Worm (Caenorhabditis elegans) whole organism, L1 larva: ENCODE measurements around the gene zig-2.

Experiments used
- C16A3.4 ChIP-seq: fragments of 150-350 bp; optimal IDR thresholded peaks from 2 replicates; lab custom pipeline; 2014; ENCODE audit warnings: missing biosample characterization, missing genetic modification characterization
- C34B4.2 ChIP-seq: sonication (generic microtip); optimal IDR thresholded peaks from 2 replicates; lab custom pipeline; 2017; ENCODE audit warnings: mild to moderate bottlenecking, missing genetic modification characterization, missing compliant biosample characterization
- Y116A8C.19 ChIP-seq: sonication (generic microtip); optimal IDR thresholded peaks from 2 replicates; lab custom pipeline; 2016; ENCODE audit warnings: missing compliant biosample characterization, missing genetic modification characterization, borderline replicate concordance
- aha-1 ChIP-seq: fragments of 150-350 bp; optimal IDR thresholded peaks from 2 replicates; lab custom pipeline; 2014; ENCODE audit warnings: missing biosample characterization, missing genetic modification characterization
- alr-1 ChIP-seq: fragments of 200-800 bp; sonication (Bioruptor generic); optimal IDR thresholded peaks from 2 replicates; lab custom pipeline; 2018; ENCODE audit warnings: borderline replicate concordance, mild to moderate bottlenecking, missing genetic modification characterization, missing compliant biosample characterization
- ama-1 ChIP-seq: fragments of 150-350 bp; optimal IDR thresholded peaks from 2 replicates; lab custom pipeline; 2014
- blmp-1 ChIP-seq: fragments of 150-350 bp; optimal IDR thresholded peaks from 2 replicates; lab custom pipeline; 2014; ENCODE audit warnings: missing biosample characterization, missing genetic modification characterization
- ceh-8 ChIP-seq: fragments of 200-800 bp; sonication (Bioruptor generic); optimal IDR thresholded peaks from 2 replicates; lab custom pipeline; 2018; ENCODE audit warnings: mild to moderate bottlenecking, missing genetic modification characterization, moderate library complexity, missing compliant biosample characterization
- ceh-82 ChIP-seq, 3 experiments: fragments of 150-350 bp in 1 of 3; sonication (generic microtip) in 2 of 3; optimal IDR thresholded peaks; 2 replicates each; lab custom pipeline; 2014 to 2017; ENCODE audit warnings: missing biosample characterization in 3 of 3, missing genetic modification characterization in 3 of 3
- ceh-88 ChIP-seq: fragments of 200-800 bp; sonication (Bioruptor generic); IDR thresholded peaks from 2 replicates; pipeline ENCODE4 v1.3.6; 2022; ENCODE audit warnings: missing genetic modification characterization, missing compliant biosample characterization
- ceh-90 ChIP-seq: sonication (generic microtip); optimal IDR thresholded peaks from 2 replicates; lab custom pipeline; 2016; ENCODE audit warnings: missing genetic modification characterization, missing compliant biosample characterization
- ces-1 ChIP-seq: fragments of 150-350 bp; optimal IDR thresholded peaks from 2 replicates; lab custom pipeline; 2014; ENCODE audit warnings: missing biosample characterization, missing genetic modification reagents, missing genetic modification characterization
- dpl-1 ChIP-seq, 3 experiments: fragments of 150-350 bp in 2 of 3; sonication (generic microtip) in 1 of 3; optimal IDR thresholded peaks; 2 replicates each; lab custom pipeline; 2014 to 2017; ENCODE audit warnings: missing biosample characterization in 3 of 3, missing genetic modification characterization in 3 of 3, missing genetic modification reagents in 3 of 3
- efl-1 ChIP-seq, 4 experiments: fragments of 150-350 bp; optimal IDR thresholded peaks in 3 of 4; peaks in 1 of 4; 1 replicate in 1 of 4; 2 replicates in 3 of 4; lab custom pipeline; 2014; ENCODE audit warnings: missing biosample characterization in 2 of 4, missing genetic modification characterization in 2 of 4, missing genetic modification reagents in 2 of 4
- efl-3 ChIP-seq: fragments of 200-800 bp; sonication (Bioruptor generic); optimal IDR thresholded peaks from 2 replicates; lab custom pipeline; 2018; ENCODE audit warnings: mild to moderate bottlenecking, missing genetic modification characterization, missing compliant biosample characterization
- elt-3 ChIP-seq, 6 experiments: fragments of 150-350 bp in 1 of 6; sonication (generic microtip); optimal IDR thresholded peaks; 2 replicates each; lab custom pipeline; 2017 to 2018; ENCODE audit warnings: missing biosample characterization in 6 of 6, missing genetic modification characterization in 6 of 6, inconsistent platforms in 1 of 6
- ets-5 ChIP-seq: fragments of 200-800 bp; sonication (Bioruptor generic); IDR thresholded peaks from 2 replicates; pipeline ENCODE4 v1.3.6; 2022; ENCODE audit warnings: missing genetic modification characterization, missing compliant biosample characterization
- fkh-10 ChIP-seq: sonication (generic microtip); optimal IDR thresholded peaks from 2 replicates; lab custom pipeline; 2017; ENCODE audit warnings: missing biosample characterization, missing genetic modification reagents, missing genetic modification characterization
- grh-1 ChIP-seq: fragments of 200-800 bp; sonication (Bioruptor generic); IDR thresholded peaks from 2 replicates; pipeline ENCODE4 v1.3.6; 2022; ENCODE audit warnings: missing genetic modification reagents, missing genetic modification characterization, missing compliant biosample characterization
- hlh-4 ChIP-seq: sonication (generic microtip); optimal IDR thresholded peaks from 2 replicates; lab custom pipeline; 2016; ENCODE audit warnings: mild to moderate bottlenecking, missing genetic modification characterization, missing compliant biosample characterization
- irx-1 ChIP-seq: sonication (generic microtip); optimal IDR thresholded peaks from 2 replicates; lab custom pipeline; 2016; ENCODE audit warnings: missing genetic modification characterization, missing compliant biosample characterization
- isw-1 ChIP-seq: fragments of 200-800 bp; sonication (Bioruptor generic); IDR thresholded peaks from 2 replicates; pipeline ENCODE4 v1.3.6; 2022; ENCODE audit warnings: missing genetic modification characterization, missing compliant biosample characterization
- lin-13 ChIP-seq: fragments of 150-350 bp; optimal IDR thresholded peaks from 2 replicates; lab custom pipeline; 2014; ENCODE audit warnings: missing biosample characterization, missing genetic modification reagents, missing genetic modification characterization
- lin-15B ChIP-seq: fragments of 150-350 bp; sonication (generic microtip); optimal IDR thresholded peaks from 3 replicates; lab custom pipeline; 2014; ENCODE audit warnings: missing biosample characterization, missing genetic modification characterization
- lin-39 ChIP-seq: fragments of 150-350 bp; optimal IDR thresholded peaks from 2 replicates; lab custom pipeline; 2014; ENCODE audit warnings: missing biosample characterization, missing genetic modification reagents, missing genetic modification characterization
- lir-3 ChIP-seq: sonication (generic microtip); optimal IDR thresholded peaks from 2 replicates; lab custom pipeline; 2016; ENCODE audit warnings: mild to moderate bottlenecking, missing genetic modification characterization, moderate library complexity, missing compliant biosample characterization; ENCODE audit not compliant: poor library complexity
- lsy-2 ChIP-seq, 2 experiments: fragments of 150-350 bp; optimal IDR thresholded peaks; 2 replicates each; lab custom pipeline; 2014; ENCODE audit warnings: missing biosample characterization in 2 of 2, missing genetic modification characterization in 2 of 2
- mab-9 ChIP-seq: fragments of 200-800 bp; sonication (Bioruptor generic); IDR thresholded peaks from 2 replicates; pipeline ENCODE4 v1.3.6; 2022; ENCODE audit warnings: missing genetic modification reagents, missing genetic modification characterization, missing compliant biosample characterization
- mdl-1 ChIP-seq, 2 experiments: fragments of 150-350 bp; optimal IDR thresholded peaks; 2 replicates each; lab custom pipeline; 2014 to 2017; ENCODE audit warnings: missing biosample characterization in 2 of 2, missing genetic modification characterization in 2 of 2, inconsistent platforms in 1 of 2
- mef-2 ChIP-seq: fragments of 150-350 bp; optimal IDR thresholded peaks from 2 replicates; lab custom pipeline; 2014; ENCODE audit warnings: missing biosample characterization, missing genetic modification characterization
- nhr-11 ChIP-seq: fragments of 150-350 bp; optimal IDR thresholded peaks from 2 replicates; lab custom pipeline; 2014; ENCODE audit warnings: missing biosample characterization, missing genetic modification characterization
- nhr-12 ChIP-seq: sonication (generic microtip); optimal IDR thresholded peaks from 2 replicates; lab custom pipeline; 2017; ENCODE audit warnings: missing biosample characterization, missing genetic modification characterization
- nhr-20 ChIP-seq: sonication (generic microtip); optimal IDR thresholded peaks from 2 replicates; lab custom pipeline; 2016; ENCODE audit warnings: mild to moderate bottlenecking, missing genetic modification characterization, missing compliant biosample characterization
- nhr-237 ChIP-seq: fragments of 150-350 bp; optimal IDR thresholded peaks from 2 replicates; lab custom pipeline; 2014; ENCODE audit warnings: missing biosample characterization, missing genetic modification characterization
- nhr-28 ChIP-seq: fragments of 150-350 bp; optimal IDR thresholded peaks from 2 replicates; lab custom pipeline; 2014; ENCODE audit warnings: missing biosample characterization, missing genetic modification characterization
- nhr-71 ChIP-seq: sonication (generic microtip); optimal IDR thresholded peaks from 2 replicates; lab custom pipeline; 2016; ENCODE audit warnings: mild to moderate bottlenecking, missing genetic modification characterization, moderate library complexity, missing compliant biosample characterization
- nhr-76 ChIP-seq: sonication (generic microtip); optimal IDR thresholded peaks from 2 replicates; lab custom pipeline; 2017; ENCODE audit warnings: missing biosample characterization, missing genetic modification characterization
- nhr-77 ChIP-seq: fragments of 150-350 bp; optimal IDR thresholded peaks from 2 replicates; lab custom pipeline; 2014; ENCODE audit warnings: missing biosample characterization, missing genetic modification characterization
- nhr-84 ChIP-seq: sonication (generic microtip); optimal IDR thresholded peaks from 2 replicates; lab custom pipeline; 2017; ENCODE audit warnings: missing biosample characterization, missing genetic modification characterization
- nhr-85 ChIP-seq: sonication (generic microtip); peaks from one replicate; lab custom pipeline; 2016; ENCODE audit warnings: missing genetic modification characterization, inconsistent platforms, missing compliant biosample characterization
- pqm-1 ChIP-seq: sonication (generic microtip); optimal IDR thresholded peaks from 3 replicates; lab custom pipeline; 2017; ENCODE audit warnings: missing biosample characterization, missing genetic modification characterization
- skn-1 ChIP-seq: fragments of 150-350 bp; optimal IDR thresholded peaks from 2 replicates; lab custom pipeline; 2014; ENCODE audit warnings: missing biosample characterization, missing genetic modification characterization
- snpc-4 ChIP-seq: fragments of 150-350 bp; optimal IDR thresholded peaks from 2 replicates; lab custom pipeline; 2014; ENCODE audit warnings: missing biosample characterization, missing genetic modification characterization
- sptf-1 ChIP-seq: fragments of 150-350 bp; optimal IDR thresholded peaks from 2 replicates; lab custom pipeline; 2014; ENCODE audit warnings: missing biosample characterization, missing genetic modification characterization
- sup-37 ChIP-seq: fragments of 200-800 bp; sonication (Bioruptor generic); optimal IDR thresholded peaks from 2 replicates; lab custom pipeline; 2018; ENCODE audit warnings: mild to moderate bottlenecking, missing genetic modification characterization, missing compliant biosample characterization
- tbx-2 ChIP-seq: sonication (generic microtip); optimal IDR thresholded peaks from 2 replicates; lab custom pipeline; 2016; ENCODE audit warnings: missing genetic modification characterization, missing compliant biosample characterization
- unc-130 ChIP-seq: fragments of 150-350 bp; optimal IDR thresholded peaks from 2 replicates; lab custom pipeline; 2017; ENCODE audit warnings: missing biosample characterization, missing genetic modification characterization, inconsistent platforms
- unc-30 ChIP-seq: sonication (generic microtip); optimal IDR thresholded peaks from 2 replicates; lab custom pipeline; 2017; ENCODE audit warnings: missing biosample characterization, missing genetic modification characterization
- unc-86 ChIP-seq: sonication (generic microtip); optimal IDR thresholded peaks from 2 replicates; lab custom pipeline; 2016; ENCODE audit warnings: missing genetic modification characterization, missing compliant biosample characterization
- unc-98 ChIP-seq: fragments of 200-800 bp; sonication (Bioruptor generic); IDR thresholded peaks from 2 replicates; pipeline ENCODE4 v1.3.6; 2022; ENCODE audit warnings: missing genetic modification characterization, missing compliant biosample characterization
- xbp-1 ChIP-seq: sonication (generic microtip); optimal IDR thresholded peaks from 2 replicates; lab custom pipeline; 2016; ENCODE audit warnings: missing genetic modification characterization, missing compliant biosample characterization
- zip-4 ChIP-seq: fragments of 200-800 bp; sonication (Bioruptor generic); optimal IDR thresholded peaks from 2 replicates; lab custom pipeline; 2018; ENCODE audit warnings: mild to moderate bottlenecking, missing genetic modification characterization, moderate library complexity, missing compliant biosample characterization
- ztf-11 ChIP-seq, 2 experiments: sonication (generic microtip); optimal IDR thresholded peaks; 2 replicates each; lab custom pipeline; 2016 to 2017; ENCODE audit warnings: missing genetic modification characterization in 2 of 2, missing biosample characterization in 1 of 2, missing compliant biosample characterization in 1 of 2
- ztf-4 ChIP-seq: fragments of 150-350 bp; optimal IDR thresholded peaks from 2 replicates; lab custom pipeline; 2014; ENCODE audit warnings: missing biosample characterization, missing genetic modification characterization

Gene zig-2

ce11 chrX:12347822-12348221 is 6.6 kb upstream of the zig-2 start (continued):
- TF ChIP-seq unc-130 (tag; lab: Kevin White, UChicago) (no peak), pqm-1 (no peak), ceh-88 (GFP tag; lab: Robert Waterston, UW) (no peak), ceh-82 (tag; optimal IDR thresholded peaks at IDR 0.05; lab: Kevin White, UChicago) (peak in 2 of 3 experiments; percentile 36 to 46), nhr-71 (tag; lab: Kevin White, UChicago) (peak; percentile 54), isw-1 (GFP tag; lab: Robert Waterston, UW) (no peak), nhr-237 (tag; lab: Kevin White, UChicago) (no peak), lin-39 (tag; lab: Kevin White, UChicago) (no peak), alr-1 (tag; lab: Kevin White, UChicago) (no peak), mdl-1 (tag; optimal IDR thresholded peaks at IDR 0.05; lab: Kevin White, UChicago) (peak in 1 of 2 experiments; percentile 8), fkh-10 (GFP tag; lab: Kevin White, UChicago) (no peak), ztf-4 (tag; lab: Kevin White, UChicago) (no peak), nhr-11 (tag; lab: Kevin White, UChicago) (no peak), lin-13 (no peak), nhr-77 (tag; lab: Kevin White, UChicago) (peak; percentile 5), nhr-84 (tag; lab: Kevin White, UChicago) (no peak), nhr-28 (no peak), nhr-20 (tag; lab: Kevin White, UChicago) (peak; percentile 57), lir-3 (tag; lab: Kevin White, UChicago) (peak; percentile 52), unc-98 (GFP tag; lab: Robert Waterston, UW) (no peak), xbp-1 (tag; lab: Kevin White, UChicago) (peak; percentile 15), ces-1 (GFP tag; lab: Kevin White, UChicago) (no peak), irx-1 (tag; lab: Kevin White, UChicago) (no peak), C34B4.2 (tag; lab: Kevin White, UChicago) (no peak), sptf-1 (tag; lab: Kevin White, UChicago) (no peak), mab-9 (GFP tag; lab: Robert Waterston, UW) (no peak), sup-37 (GFP tag; lab: Kevin White, UChicago) (no peak), hlh-4 (no peak), ama-1 (lab: Kevin White, UChicago) (no peak), mef-2 (no peak), snpc-4 (no peak), Y116A8C.19 (tag; lab: Kevin White, UChicago) (no peak), dpl-1 (GFP tag; optimal IDR thresholded peaks at IDR 0.05; lab: Kevin White, UChicago) (no peak), unc-86 (tag; lab: Kevin White, UChicago) (no peak), grh-1 (no peak; the same call in 1 of the 2 replicates), efl-3 (GFP tag; lab: Kevin White, UChicago) (no peak), ets-5 (GFP tag; lab: Robert Waterston, UW) (no peak), blmp-1 (no peak), tbx-2 (peak; percentile 6), nhr-12 (tag; lab: Kevin White, UChicago) (no peak), nhr-76 (tag; lab: Kevin White, UChicago) (no peak), ztf-11 (tag; optimal IDR thresholded peaks at IDR 0.05; lab: Kevin White, UChicago) (no peak), C16A3.4 (tag; lab: Kevin White, UChicago) (peak; percentile 63), skn-1 (tag; lab: Kevin White, UChicago) (no peak), elt-3 (tag; optimal IDR thresholded peaks at IDR 0.05; lab: Kevin White, UChicago) (peak in 2 of 6 experiments; percentile 42 to 54), efl-1 (optimal IDR thresholded peaks at IDR 0.05; lab: Kevin White, UChicago) (no peak), efl-1 (GFP tag; optimal IDR thresholded peaks at IDR 0.05 in 1 of 2; lab: Kevin White, UChicago) (peak in 1 of 2 experiments; percentile 76), zip-4 (GFP tag; lab: Kevin White, UChicago) (no peak), lin-15B (tag; lab: Kevin White, UChicago) (no peak), aha-1 (no peak), lsy-2 (tag; optimal IDR thresholded peaks at IDR 0.05; lab: Kevin White, UChicago) (no peak), ceh-90 (tag; lab: Kevin White, UChicago) (no peak), nhr-85 (peak; percentile 80), unc-30 (tag; lab: Kevin White, UChicago) (no peak), ceh-8 (GFP tag; lab: Kevin White, UChicago) (no peak)
